Fruit fly (Drosophila melanogaster) whole organism, adult: ENCODE results near the gene Rab35.
"Not testable (repeated sequence)": the region's sequence is repeated elsewhere in the genome, so short reads cannot be mapped to it uniquely, and the experiment has no call there.

Experiments
- CG11617 ChIP-seq: fragments of 200-800 bp; sonication (Bioruptor generic); optimal IDR thresholded peaks from 2 replicates; lab custom pipeline; 2017; ENCODE audit warnings: mild to moderate bottlenecking, missing biosample characterization, missing genetic modification reagents, missing genetic modification characterization
- CG12768 ChIP-seq: fragments of 200-800 bp; sonication (Bioruptor generic); optimal IDR thresholded peaks from 2 replicates; lab custom pipeline; 2017; ENCODE audit warnings: missing biosample characterization, missing genetic modification characterization, mild to moderate bottlenecking, moderate library complexity, missing genetic modification reagents
- CG14711 ChIP-seq: fragments of 200-800 bp; sonication (Bioruptor generic); optimal IDR thresholded peaks from 2 replicates; lab custom pipeline; 2018; ENCODE audit warnings: missing biosample characterization, mild to moderate bottlenecking, missing genetic modification characterization, moderate library complexity
- CG1620 ChIP-seq: fragments of 200-800 bp; sonication (Bioruptor generic); optimal IDR thresholded peaks from 2 replicates; lab custom pipeline; 2016; ENCODE audit warnings: missing biosample characterization, missing genetic modification characterization
- CG33017 ChIP-seq: fragments of 200-800 bp; sonication (Bioruptor generic); optimal IDR thresholded peaks from 2 replicates; lab custom pipeline; 2018; ENCODE audit warnings: missing biosample characterization, mild to moderate bottlenecking, missing genetic modification characterization, moderate library complexity
- CG5204 ChIP-seq: fragments of 200-800 bp; sonication (Bioruptor generic); optimal IDR thresholded peaks from 2 replicates; lab custom pipeline; 2016; ENCODE audit warnings: missing biosample characterization, missing genetic modification characterization
- CG7045 ChIP-seq: fragments of 200-800 bp; sonication (Bioruptor generic); optimal IDR thresholded peaks from 2 replicates; lab custom pipeline; 2017; ENCODE audit warnings: missing biosample characterization, mild to moderate bottlenecking, missing genetic modification characterization
- CG7101 ChIP-seq: fragments of 200-800 bp; sonication (Bioruptor generic); optimal IDR thresholded peaks from 2 replicates; lab custom pipeline; 2018; ENCODE audit warnings: missing biosample characterization, mild to moderate bottlenecking, missing genetic modification characterization, moderate library complexity
- Clk ChIP-seq: fragments of 200-800 bp; sonication (Bioruptor generic); optimal IDR thresholded peaks from 2 replicates; lab custom pipeline; 2017; ENCODE audit warnings: missing biosample characterization, missing genetic modification characterization
- Crg-1 ChIP-seq: fragments of 200-800 bp; sonication (Bioruptor generic); optimal IDR thresholded peaks from 2 replicates; lab custom pipeline; 2016; ENCODE audit warnings: missing biosample characterization, missing genetic modification characterization
- Hr96 ChIP-seq: fragments of 200-800 bp; sonication (Bioruptor generic); optimal IDR thresholded peaks from 2 replicates; lab custom pipeline; 2016; ENCODE audit warnings: missing biosample characterization, missing genetic modification characterization
- Mnt ChIP-seq: fragments of 200-800 bp; sonication (Bioruptor generic); optimal IDR thresholded peaks from 2 replicates; lab custom pipeline; 2016; ENCODE audit warnings: missing biosample characterization, mild to moderate bottlenecking, missing genetic modification characterization
- bab1 ChIP-seq: fragments of 200-800 bp; sonication (Bioruptor generic); optimal IDR thresholded peaks from 3 replicates; lab custom pipeline; 2019; ENCODE audit warnings: missing biosample characterization, mild to moderate bottlenecking, missing genetic modification characterization, moderate library complexity
- cic ChIP-seq: fragments of 200-800 bp; sonication (Bioruptor generic); optimal IDR thresholded peaks from 2 replicates; lab custom pipeline; 2017; ENCODE audit warnings: missing biosample characterization, mild to moderate bottlenecking, missing genetic modification characterization, moderate library complexity
- cnc ChIP-seq, 2 experiments: fragments of >200 bp; optimal IDR thresholded peaks; 2 replicates each; lab custom pipeline; 2017
- kay ChIP-seq: fragments of 200-800 bp; sonication (Bioruptor generic); peaks from one replicate; lab custom pipeline; 2016; ENCODE audit warnings: missing biosample characterization, missing genetic modification characterization, borderline replicate concordance
- ovo ChIP-seq: fragments of 200-800 bp; sonication (Bioruptor generic); optimal IDR thresholded peaks from 2 replicates; lab custom pipeline; 2016; ENCODE audit warnings: missing biosample characterization, missing genetic modification characterization
- pad ChIP-seq: fragments of 200-800 bp; sonication (Bioruptor generic); optimal IDR thresholded peaks from 3 replicates; lab custom pipeline; 2017; ENCODE audit warnings: missing biosample characterization, missing genetic modification characterization, mild to moderate bottlenecking, moderate library complexity, missing genetic modification reagents
- tj ChIP-seq: fragments of 200-800 bp; sonication (Bioruptor generic); optimal IDR thresholded peaks from 3 replicates; lab custom pipeline; 2017; ENCODE audit warnings: missing biosample characterization, mild to moderate bottlenecking, missing genetic modification characterization, moderate library complexity
- toe ChIP-seq: fragments of 200-800 bp; sonication (Bioruptor generic); optimal IDR thresholded peaks from 2 replicates; lab custom pipeline; 2016; ENCODE audit warnings: missing biosample characterization, missing genetic modification characterization

Gene Rab35

DNA sequence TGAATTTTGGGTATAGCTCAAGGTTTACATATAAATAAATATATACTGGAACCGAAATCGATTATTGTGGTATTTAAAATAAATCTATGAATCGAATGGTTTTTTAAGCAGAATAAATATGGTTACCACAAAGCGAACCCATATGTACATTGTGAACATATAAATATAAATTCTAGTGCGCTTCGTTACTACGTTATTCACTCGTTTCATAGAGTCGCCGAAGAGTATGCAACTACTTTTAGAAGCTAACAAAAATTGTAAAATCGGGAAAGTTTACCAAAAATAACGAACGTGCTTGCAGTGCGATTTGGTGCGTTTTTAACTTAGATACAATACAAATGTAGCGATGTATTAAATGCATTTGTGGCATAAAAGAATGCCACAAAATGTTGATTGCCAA lies 3.7 kb downstream of the Rab35 start:
- no peak for TF ChIP-seq CG14711 (tag; lab: Kevin White, UChicago)

DNA sequence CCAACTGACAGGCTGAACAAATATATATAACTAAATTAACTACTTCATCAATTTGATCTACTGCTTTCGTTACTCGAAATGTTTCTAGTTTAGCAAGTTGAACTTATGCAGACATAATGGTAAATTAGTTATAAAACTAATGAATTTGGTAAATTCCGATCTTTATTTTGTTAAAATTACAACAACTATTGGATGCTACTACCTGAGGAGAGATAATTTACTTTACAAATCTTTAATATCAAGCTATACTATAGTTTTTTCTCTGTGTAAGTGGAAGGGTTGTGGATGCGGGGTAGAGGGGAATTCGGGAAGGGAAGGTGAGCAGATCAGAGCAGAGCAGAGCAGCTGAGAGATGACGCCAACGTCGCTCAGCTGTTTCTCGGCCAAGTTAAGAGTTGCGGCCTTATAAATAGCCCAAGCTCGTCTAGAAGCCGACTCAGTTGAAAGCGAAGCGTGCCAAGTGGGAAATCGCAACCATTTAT lies 11.9 kb downstream of the Rab35 start, which contains the start of gene aspr:
aspr (plus strand) TSS at position 432 of the 482 bp plus-strand sequence.
- no peak for TF ChIP-seq kay
- TF ChIP-seq pad: no peak
- no peak for TF ChIP-seq Hr96 (GFP tag; lab: Kevin White, UChicago)
- TF ChIP-seq CG11617 (GFP tag; lab: Kevin White, UChicago): no peak
- TF ChIP-seq CG33017 (tag; lab: Kevin White, UChicago): no peak
- TF ChIP-seq CG1620: no peak
- no peak for TF ChIP-seq cnc (optimal IDR thresholded peaks at IDR 0.05; lab: Kevin White, UChicago)
- TF ChIP-seq toe (GFP tag; lab: Kevin White, UChicago): no peak
- TF ChIP-seq bab1 (GFP tag; lab: Kevin White, UChicago): no peak

DNA sequence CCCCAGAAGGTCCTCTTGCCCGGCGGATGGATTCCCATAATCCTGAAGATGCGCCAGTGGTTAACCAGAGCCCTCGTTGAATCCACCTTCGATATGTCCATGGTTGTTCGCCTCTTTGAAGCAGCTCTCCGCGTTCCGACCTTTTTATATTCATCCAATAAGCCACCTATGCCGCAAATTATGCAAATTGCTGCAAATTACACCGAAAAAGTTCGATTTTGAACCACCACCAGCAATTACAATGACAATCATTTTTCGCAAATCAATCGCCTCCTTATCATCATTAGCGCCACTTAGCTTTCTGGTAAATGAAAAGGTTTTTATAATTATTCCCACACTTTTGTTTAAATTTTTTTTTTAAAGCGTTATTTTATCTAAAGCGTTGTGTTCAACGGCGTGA lies 16.6 kb downstream of the Rab35 start, which contains the start of gene Or19a:
Or19a (minus strand) TSS at position 101 of the 400 bp plus-strand sequence.
- not testable (repeated sequence) for TF ChIP-seq kay; tj (GFP tag; lab: Kevin White, UChicago); Crg-1 (GFP tag; lab: Kevin White, UChicago)

DNA sequence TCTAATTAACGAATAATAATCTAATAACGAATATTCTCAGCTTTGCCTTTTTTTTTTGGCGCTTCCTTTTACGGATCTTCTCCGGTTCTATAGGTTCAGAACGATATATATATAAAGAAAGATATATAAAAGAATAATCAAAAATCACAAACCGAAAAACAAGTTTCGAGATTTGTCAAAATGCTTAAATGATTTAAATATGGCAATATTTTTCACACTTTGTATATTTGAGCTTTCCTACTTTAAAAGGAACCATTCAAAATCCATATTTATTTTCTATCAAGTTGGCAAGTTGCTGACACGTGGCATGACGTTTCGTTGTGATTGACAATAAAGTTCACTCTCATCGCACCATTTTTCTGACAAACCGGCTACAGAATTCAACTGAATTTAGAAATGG lies 19.0 kb downstream of the Rab35 start, which contains the start of gene CG34332:
CG34332 (plus strand) TSS at position 301 of the 400 bp plus-strand sequence.
- TF ChIP-seq CG11617 (GFP tag; lab: Kevin White, UChicago): no peak
- no peak for TF ChIP-seq CG7045 (GFP tag; lab: Kevin White, UChicago)
- no peak for TF ChIP-seq CG33017 (tag; lab: Kevin White, UChicago)
- TF ChIP-seq Crg-1 (GFP tag; lab: Kevin White, UChicago): no peak

DNA sequence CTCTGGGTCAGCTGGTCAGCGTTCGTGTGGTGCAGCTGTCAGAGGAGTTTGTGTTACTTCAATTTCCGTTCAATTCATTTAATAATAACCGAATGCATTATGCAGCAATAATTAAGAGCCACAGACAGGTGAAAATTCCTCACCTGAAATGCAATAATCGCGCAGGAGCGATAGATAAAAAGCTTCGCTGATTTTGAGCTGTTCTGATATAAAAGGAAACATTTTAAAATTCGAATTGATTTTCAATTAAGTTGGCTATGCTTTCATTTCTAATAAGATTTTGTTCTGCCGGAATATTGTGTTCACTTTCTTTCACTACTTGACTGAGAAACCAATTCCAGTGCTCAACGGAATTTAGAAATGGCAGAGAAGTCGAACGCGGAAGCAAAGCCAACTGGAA lies 20.2 kb downstream of the Rab35 start, which contains the start of gene CG42583:
CG42583 (plus strand) TSS at position 301 of the 400 bp plus-strand sequence.
- no peak for TF ChIP-seq CG5204 (GFP tag; lab: Kevin White, UChicago)
- no peak for TF ChIP-seq CG33017 (tag; lab: Kevin White, UChicago)
- no peak for TF ChIP-seq Clk (GFP tag; lab: Kevin White, UChicago)
- no peak for TF ChIP-seq Hr96 (GFP tag; lab: Kevin White, UChicago)
- TF ChIP-seq bab1 (GFP tag; lab: Kevin White, UChicago): no peak
- no peak for TF ChIP-seq cic (GFP tag; lab: Kevin White, UChicago)
- TF ChIP-seq Crg-1 (GFP tag; lab: Kevin White, UChicago): no peak
- no peak for TF ChIP-seq CG1620
- TF ChIP-seq Mnt (GFP tag; lab: Kevin White, UChicago): no peak
- no peak for TF ChIP-seq ovo
- TF ChIP-seq CG7045 (GFP tag; lab: Kevin White, UChicago): no peak

DNA sequence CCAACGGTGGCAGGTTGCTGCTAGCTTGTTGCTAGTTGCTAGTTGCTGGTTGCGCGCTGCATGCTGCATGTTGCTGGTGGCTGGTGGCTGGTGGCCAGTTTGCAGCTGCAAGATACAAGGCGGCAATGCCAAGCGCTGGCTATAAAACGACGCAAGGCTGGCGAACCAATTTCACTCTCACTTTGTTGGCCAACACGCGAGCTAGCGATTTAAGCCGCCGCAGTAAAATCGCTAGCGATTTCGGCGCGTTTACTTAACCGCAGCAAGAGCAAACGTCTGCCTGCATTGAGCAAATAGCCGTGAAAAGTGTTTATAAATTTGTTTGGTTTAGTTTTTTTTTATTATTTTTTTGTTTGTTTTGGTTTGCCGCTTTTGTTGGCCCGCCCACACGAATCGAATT lies 26.2 kb downstream of the Rab35 start, which contains the start of gene CG15322:
CG15322 (plus strand) TSS at position 148 of the 400 bp plus-strand sequence.
- TF ChIP-seq kay (no peak), CG7045 (GFP tag; lab: Kevin White, UChicago) (no peak), tj (GFP tag; lab: Kevin White, UChicago) (no peak), toe (GFP tag; lab: Kevin White, UChicago) (no peak), bab1 (GFP tag; lab: Kevin White, UChicago) (no peak), CG11617 (GFP tag; lab: Kevin White, UChicago) (no peak), Mnt (GFP tag; lab: Kevin White, UChicago) (no peak), pad (no peak), Crg-1 (GFP tag; lab: Kevin White, UChicago) (no peak), CG1620 (no peak), ovo (no peak), Hr96 (GFP tag; lab: Kevin White, UChicago) (no peak), CG12768 (no peak), cnc (optimal IDR thresholded peaks at IDR 0.05; lab: Kevin White, UChicago) (no peak), CG7101 (tag; lab: Kevin White, UChicago) (no peak), CG14711 (tag; lab: Kevin White, UChicago) (no peak), CG5204 (GFP tag; lab: Kevin White, UChicago) (no peak)

DNA sequence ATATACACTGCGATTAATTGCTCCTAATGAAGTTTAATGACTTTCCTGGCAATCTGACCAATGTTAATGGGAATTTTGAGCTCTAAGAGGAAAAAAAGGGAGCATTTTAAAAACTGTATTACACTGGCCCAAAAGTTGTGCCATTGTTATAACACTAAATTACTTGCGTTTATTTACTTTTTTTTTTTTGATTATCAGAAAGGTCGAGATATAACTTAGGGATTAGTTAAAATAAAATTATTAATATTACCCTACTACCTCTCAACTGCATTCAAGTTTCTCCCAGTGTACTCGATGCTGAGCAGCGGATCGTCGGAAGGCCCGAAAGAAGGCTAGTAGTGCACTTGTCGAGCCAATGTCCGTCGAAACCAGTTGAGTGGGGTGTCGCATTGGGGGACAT lies 29.2 kb downstream of the Rab35 start:
- no peak for TF ChIP-seq cnc (optimal IDR thresholded peaks at IDR 0.05; lab: Kevin White, UChicago)
- TF ChIP-seq CG5204 (GFP tag; lab: Kevin White, UChicago): no peak

DNA sequence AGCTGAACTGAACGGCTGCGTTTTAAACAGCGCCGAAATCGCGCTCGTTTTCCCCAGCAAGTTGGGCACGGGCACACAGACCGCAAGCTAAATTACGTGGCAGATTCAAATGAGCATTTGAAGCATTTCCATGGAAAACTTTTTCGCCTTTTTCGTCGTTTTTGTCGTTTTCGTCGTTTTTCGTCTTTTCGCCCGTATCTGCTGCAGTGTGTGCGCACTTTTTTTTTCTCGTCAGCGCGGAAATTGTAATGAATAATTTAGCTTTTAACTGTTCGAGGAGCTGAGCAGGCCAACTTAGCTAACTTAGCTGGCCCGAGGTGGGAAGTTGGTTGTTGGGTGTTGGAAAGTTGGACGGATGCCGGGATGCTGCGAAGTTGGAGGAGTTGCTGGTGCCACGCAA lies 30.1 kb downstream of the Rab35 start:
- TF ChIP-seq CG14711 (tag; lab: Kevin White, UChicago): no peak
- no peak for TF ChIP-seq pad
- TF ChIP-seq toe (GFP tag; lab: Kevin White, UChicago): no peak
- no peak for TF ChIP-seq CG11617 (GFP tag; lab: Kevin White, UChicago)
- no peak for TF ChIP-seq kay
- no peak for TF ChIP-seq CG12768
- no peak for TF ChIP-seq CG33017 (tag; lab: Kevin White, UChicago)
- no peak for TF ChIP-seq CG5204 (GFP tag; lab: Kevin White, UChicago)
- TF ChIP-seq CG7101 (tag; lab: Kevin White, UChicago): no peak
- TF ChIP-seq Clk (GFP tag; lab: Kevin White, UChicago): no peak
- no peak for TF ChIP-seq CG1620
- TF ChIP-seq Crg-1 (GFP tag; lab: Kevin White, UChicago): no peak
- no peak for TF ChIP-seq tj (GFP tag; lab: Kevin White, UChicago)
- no peak for TF ChIP-seq cic (GFP tag; lab: Kevin White, UChicago)
